Worm (Caenorhabditis elegans) whole organism, L3 larva: ENCODE measurements around the gene C06E7.2.

Source experiments
- R02D3.7 ChIP-seq: fragments of 150-350 bp; optimal IDR thresholded peaks from 2 replicates; lab custom pipeline; 2014; ENCODE audit warnings: missing biosample characterization, missing genetic modification characterization
- ZK546.5 ChIP-seq: sonication (generic microtip); optimal IDR thresholded peaks from 2 replicates; lab custom pipeline; 2017; ENCODE audit warnings: missing biosample characterization, missing genetic modification characterization
- ceh-28 ChIP-seq: fragments of 150-350 bp; optimal IDR thresholded peaks from 2 replicates; lab custom pipeline; 2014; ENCODE audit warnings: missing biosample characterization, missing genetic modification reagents, missing genetic modification characterization
- ceh-82 ChIP-seq: fragments of 150-350 bp; optimal IDR thresholded peaks from 2 replicates; lab custom pipeline; 2014; ENCODE audit warnings: missing biosample characterization, missing genetic modification characterization
- ceh-9 ChIP-seq: sonication (generic microtip); optimal IDR thresholded peaks from 2 replicates; lab custom pipeline; 2018; ENCODE audit warnings: missing biosample characterization, missing genetic modification characterization
- daf-12 ChIP-seq: fragments of 150-350 bp; optimal IDR thresholded peaks from 2 replicates; lab custom pipeline; 2014; ENCODE audit warnings: missing biosample characterization, missing genetic modification reagents, missing genetic modification characterization
- egl-5 ChIP-seq: fragments of 150-350 bp; optimal IDR thresholded peaks from 2 replicates; lab custom pipeline; 2017; ENCODE audit warnings: missing biosample characterization, missing genetic modification reagents, missing genetic modification characterization, inconsistent platforms
- elt-1 ChIP-seq: fragments of 150-350 bp; optimal IDR thresholded peaks from 2 replicates; lab custom pipeline; 2014; ENCODE audit warnings: missing biosample characterization, missing genetic modification characterization
- eor-1 ChIP-seq, 2 experiments: fragments of 150-350 bp; optimal IDR thresholded peaks; 2 replicates each; lab custom pipeline; 2014 to 2018; ENCODE audit warnings: missing biosample characterization in 2 of 2, missing genetic modification characterization in 2 of 2
- lin-15B ChIP-seq: fragments of 150-350 bp; optimal IDR thresholded peaks from 2 replicates; lab custom pipeline; 2014; ENCODE audit warnings: missing biosample characterization, missing genetic modification characterization
- mml-1 ChIP-seq: fragments of 150-350 bp; sonication (generic microtip); optimal IDR thresholded peaks from 3 replicates; lab custom pipeline; 2014; ENCODE audit warnings: missing biosample characterization, missing genetic modification characterization
- nhr-23 ChIP-seq: fragments of 150-350 bp; optimal IDR thresholded peaks from 2 replicates; lab custom pipeline; 2014; ENCODE audit warnings: missing biosample characterization, missing genetic modification reagents, missing genetic modification characterization
- nhr-237 ChIP-seq: fragments of 150-350 bp; optimal IDR thresholded peaks from 2 replicates; lab custom pipeline; 2014; ENCODE audit warnings: missing biosample characterization, missing genetic modification characterization
- nhr-28 ChIP-seq: fragments of 150-350 bp; optimal IDR thresholded peaks from 2 replicates; lab custom pipeline; 2014; ENCODE audit warnings: missing biosample characterization, missing genetic modification characterization
- nhr-43 ChIP-seq: sonication (generic microtip); optimal IDR thresholded peaks from 2 replicates; lab custom pipeline; 2016; ENCODE audit warnings: mild to moderate bottlenecking, missing genetic modification characterization, missing compliant biosample characterization; ENCODE audit not compliant: poor library complexity, severe bottlenecking
- nhr-77 ChIP-seq: fragments of 150-350 bp; optimal IDR thresholded peaks from 2 replicates; lab custom pipeline; 2014; ENCODE audit warnings: missing biosample characterization, missing genetic modification characterization
- pha-4 ChIP-seq: fragments of 150-350 bp; optimal IDR thresholded peaks from 2 replicates; lab custom pipeline; 2014; ENCODE audit warnings: missing biosample characterization, missing genetic modification reagents, missing genetic modification characterization
- pqm-1 ChIP-seq: fragments of 150-350 bp; optimal IDR thresholded peaks from 2 replicates; lab custom pipeline; 2017; ENCODE audit warnings: missing biosample characterization, missing genetic modification characterization, inconsistent platforms
- sea-2 ChIP-seq: fragments of 150-350 bp; sonication (generic microtip); optimal IDR thresholded peaks from 4 replicates; lab custom pipeline; 2014; ENCODE audit warnings: missing biosample characterization, missing genetic modification reagents, missing genetic modification characterization
- tbx-2 ChIP-seq: sonication (generic microtip); optimal IDR thresholded peaks from 2 replicates; lab custom pipeline; 2016; ENCODE audit warnings: mild to moderate bottlenecking, missing genetic modification characterization, missing compliant biosample characterization
- unc-62 ChIP-seq: fragments of 150-350 bp; sonication (generic microtip); optimal IDR thresholded peaks from 4 replicates; lab custom pipeline; 2014; ENCODE audit warnings: missing biosample characterization, missing genetic modification reagents, missing genetic modification characterization
- zag-1 ChIP-seq: fragments of 150-350 bp; optimal IDR thresholded peaks from 2 replicates; lab custom pipeline; 2014; ENCODE audit warnings: missing biosample characterization, missing genetic modification characterization

The C06E7.2 gene

ce11 chrIV:5886605-5887004, 47.3 kb downstream of the C06E7.2 start:
- TF ChIP-seq egl-5 (no peak), nhr-77 (tag; lab: Kevin White, UChicago) (no peak), pha-4 (tag; lab: Kevin White, UChicago) (no peak), nhr-23 (tag; lab: Kevin White, UChicago) (no peak), mml-1 (tag; lab: Kevin White, UChicago) (no peak), sea-2 (GFP tag; lab: Kevin White, UChicago) (no peak), daf-12 (tag; lab: Kevin White, UChicago) (no peak), zag-1 (tag; lab: Kevin White, UChicago) (no peak), unc-62 (GFP tag; lab: Kevin White, UChicago) (no peak), ceh-28 (tag; lab: Kevin White, UChicago) (no peak), R02D3.7 (tag; lab: Kevin White, UChicago) (no peak), nhr-237 (no peak), tbx-2 (tag; lab: Kevin White, UChicago) (no peak), nhr-28 (tag; lab: Kevin White, UChicago) (no peak), lin-15B (tag; lab: Kevin White, UChicago) (no peak), ceh-9 (tag; lab: Kevin White, UChicago) (no peak), pqm-1 (tag; lab: Kevin White, UChicago) (no peak), ZK546.5 (no peak), eor-1 (tag; optimal IDR thresholded peaks at IDR 0.05; lab: Kevin White, UChicago) (no peak)

DNA sequence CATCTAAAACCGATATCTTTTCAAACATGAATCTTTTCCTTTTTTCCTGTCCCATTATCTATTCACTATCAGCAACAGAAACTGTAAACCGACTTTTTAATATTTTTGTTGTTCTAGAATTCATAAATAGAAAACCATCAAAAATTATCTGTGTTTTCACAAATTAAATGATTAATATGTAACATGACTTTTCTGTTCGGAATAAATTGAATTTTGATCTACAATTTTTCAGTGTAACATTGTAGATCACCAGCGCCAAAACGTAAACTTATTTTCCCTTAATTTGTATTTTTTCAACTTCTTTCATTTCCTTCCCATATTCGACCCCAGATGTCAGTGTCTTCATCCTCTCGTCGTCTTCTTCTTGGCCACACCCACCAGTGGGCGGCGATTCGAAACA, 52.0 kb downstream of the C06E7.2 start, which contains the start of gene H04M03.3:
Gene H04M03.3, plus strand, starts transcription at position 301 of the 400 bp plus-strand sequence.
- TF ChIP-seq daf-12 (tag; lab: Kevin White, UChicago) (no peak), nhr-43 (tag; lab: Kevin White, UChicago) (no peak), elt-1 (no peak), ceh-82 (tag; lab: Kevin White, UChicago) (no peak)
- TF ChIP-seq, all 47 proteins: peak for 0
